ENCODE assay signal across 4 worm cellular contexts in genomic region chrV:8802252-8802651, ce11.
TF ChIP-seq lines count a peak whose summit lies in the region.

No protein-coding gene starts in this region.

TF ChIP-seq in whole organism, L1 larva, 84 proteins besides CTCF, POLR2A, EP300 and RAD21 (continued from another document):
- peak; percentile 56 for TF ChIP-seq rnt-1 (tag; optimal IDR thresholded peaks at IDR 0.05; lab: Kevin White, UChicago)
- peak; percentile 66 for TF ChIP-seq nhr-71 (tag; optimal IDR thresholded peaks at IDR 0.05; lab: Kevin White, UChicago)
- TF ChIP-seq mep-1 (tag; optimal IDR thresholded peaks at IDR 0.05; lab: Kevin White, UChicago) = no peak
- TF ChIP-seq efl-1 (optimal IDR thresholded peaks at IDR 0.05; lab: Kevin White, UChicago) = peak in 1 of 2 experiments; percentile 3
- TF ChIP-seq efl-1 (GFP tag; optimal IDR thresholded peaks at IDR 0.05 in 1 of 2; lab: Kevin White, UChicago) = no peak
- peak in 1 of 2 experiments; percentile 8 for TF ChIP-seq lsy-2 (tag; optimal IDR thresholded peaks at IDR 0.05; lab: Kevin White, UChicago)
- no peak for TF ChIP-seq elt-2 (tag; optimal IDR thresholded peaks at IDR 0.05; lab: Kevin White, UChicago)

TF ChIP-seq in whole organism, L2 larva, 48 proteins besides CTCF, POLR2A, EP300 and RAD21 (continued from another document):
- no peak for TF ChIP-seq ztf-11 (tag; optimal IDR thresholded peaks at IDR 0.05; lab: Kevin White, UChicago)
- TF ChIP-seq ztf-4 (tag; optimal IDR thresholded peaks at IDR 0.05; lab: Kevin White, UChicago) = no peak
- TF ChIP-seq alr-1 (tag; optimal IDR thresholded peaks at IDR 0.05; lab: Kevin White, UChicago) = no peak
- TF ChIP-seq C34F6.9 (tag; optimal IDR thresholded peaks at IDR 0.05; lab: Kevin White, UChicago) = no peak
- peak; percentile 67 for TF ChIP-seq sma-9 (GFP tag; optimal IDR thresholded peaks at IDR 0.05; lab: Kevin White, UChicago)
- no peak for TF ChIP-seq sma-9 (tag; optimal IDR thresholded peaks at IDR 0.05; lab: Kevin White, UChicago)
- no peak for TF ChIP-seq nhr-23 (tag; optimal IDR thresholded peaks at IDR 0.05; lab: Kevin White, UChicago)
- TF ChIP-seq F13H6.1 (tag; optimal IDR thresholded peaks at IDR 0.05; lab: Kevin White, UChicago) = peak; percentile 77
- no peak for TF ChIP-seq gmeb-1 (tag; optimal IDR thresholded peaks at IDR 0.05; lab: Kevin White, UChicago)
- TF ChIP-seq lin-39 (tag; optimal IDR thresholded peaks at IDR 0.05; lab: Kevin White, UChicago) = no peak
- TF ChIP-seq crh-2 (tag; optimal IDR thresholded peaks at IDR 0.05; lab: Kevin White, UChicago) = no peak
- no peak for TF ChIP-seq unc-62 (GFP tag; optimal IDR thresholded peaks at IDR 0.05; lab: Kevin White, UChicago)
- TF ChIP-seq nhr-21 (tag; optimal IDR thresholded peaks at IDR 0.05; lab: Kevin White, UChicago) = no peak
- TF ChIP-seq lin-11 (tag; optimal IDR thresholded peaks at IDR 0.05; lab: Kevin White, UChicago) = no peak
- TF ChIP-seq unc-39 (tag; optimal IDR thresholded peaks at IDR 0.05; lab: Kevin White, UChicago) = no peak
- TF ChIP-seq Y55F3AM.14 (GFP tag; optimal IDR thresholded peaks at IDR 0.05; lab: Kevin White, UChicago) = no peak
- TF ChIP-seq dmd-4 (tag; optimal IDR thresholded peaks at IDR 0.05; lab: Kevin White, UChicago) = no peak
- no peak for TF ChIP-seq elt-3 (tag; optimal IDR thresholded peaks at IDR 0.05; lab: Kevin White, UChicago)
- no peak for TF ChIP-seq nhr-6 (tag; optimal IDR thresholded peaks at IDR 0.05; lab: Kevin White, UChicago)
- TF ChIP-seq nhr-12 (tag; optimal IDR thresholded peaks at IDR 0.05; lab: Kevin White, UChicago) = no peak
- no peak for TF ChIP-seq nhr-77 (tag; optimal IDR thresholded peaks at IDR 0.05; lab: Kevin White, UChicago)
- no peak for TF ChIP-seq blmp-1 (tag; optimal IDR thresholded peaks at IDR 0.05; lab: Kevin White, UChicago; ENCODE audit: insufficient read depth)
- TF ChIP-seq egl-27 (tag; optimal IDR thresholded peaks at IDR 0.05; lab: Kevin White, UChicago) = no peak
- peak; percentile 34 for TF ChIP-seq nhr-129 (tag; optimal IDR thresholded peaks at IDR 0.05; lab: Kevin White, UChicago)
- no peak for TF ChIP-seq sem-4 (tag; optimal IDR thresholded peaks at IDR 0.05; lab: Kevin White, UChicago)
- no peak for TF ChIP-seq mab-5 (tag; optimal IDR thresholded peaks at IDR 0.05; lab: Kevin White, UChicago)
- TF ChIP-seq ceh-82 (tag; optimal IDR thresholded peaks at IDR 0.05; lab: Kevin White, UChicago) = no peak
- TF ChIP-seq zag-1 (tag; optimal IDR thresholded peaks at IDR 0.05; lab: Kevin White, UChicago) = peak; percentile 6
- no peak for TF ChIP-seq nhr-11 (tag; optimal IDR thresholded peaks at IDR 0.05; lab: Kevin White, UChicago)

TF ChIP-seq in whole organism, L4 larva, 104 proteins besides CTCF, POLR2A, EP300 and RAD21 (continued from another document):
- TF ChIP-seq ZK546.5 (tag; optimal IDR thresholded peaks at IDR 0.05; lab: Kevin White, UChicago) = no peak
- TF ChIP-seq dmd-6 (GFP tag; IDR thresholded peaks at IDR 0.05; lab: Robert Waterston, UW) = 0 out of 2 replicates have a peak, but pooled peaks have one; percentile 14
- no peak for TF ChIP-seq lim-7 (GFP tag; IDR thresholded peaks at IDR 0.05; lab: Robert Waterston, UW)
- TF ChIP-seq nhr-6 (tag; optimal IDR thresholded peaks at IDR 0.05; lab: Kevin White, UChicago) = no peak
- peak; percentile 3 for TF ChIP-seq nhr-11 (tag; optimal IDR thresholded peaks at IDR 0.05; lab: Kevin White, UChicago)

TF ChIP-seq in whole organism, late embryonic, 69 proteins besides CTCF, POLR2A, EP300 and RAD21 (continued from another document):
- TF ChIP-seq dmd-4 (tag; optimal IDR thresholded peaks at IDR 0.05; lab: Kevin White, UChicago; ENCODE audit: borderline replicate concordance) (no peak), gmeb-2 (tag; optimal IDR thresholded peaks at IDR 0.05; lab: Kevin White, UChicago) (no peak), nhr-11 (tag; optimal IDR thresholded peaks at IDR 0.05; lab: Kevin White, UChicago) (no peak)
